Fruit fly (Drosophila melanogaster) Kc167 (cell line): Measurements from ENCODE around the gene VGlut.

Experiments
- Myc ChIP-seq: fragments of >200 bp; optimal IDR thresholded peaks from 2 replicates; lab custom pipeline; 2017; ENCODE audit warnings: missing external identifiers
- Sin3A ChIP-seq: fragments of >200 bp; optimal IDR thresholded peaks from 2 replicates; lab custom pipeline; 2018; ENCODE audit warnings: missing external identifiers
- h ChIP-seq: fragments of >200 bp; optimal IDR thresholded peaks from 3 replicates; lab custom pipeline; 2018; ENCODE audit warnings: missing external identifiers
- insv ChIP-seq: fragments of >200 bp; optimal IDR thresholded peaks from 3 replicates; lab custom pipeline; 2018; ENCODE audit warnings: missing external identifiers
- psq ChIP-seq: fragments of >200 bp; optimal IDR thresholded peaks from 2 replicates; lab custom pipeline; 2017; ENCODE audit warnings: missing external identifiers
- ttk ChIP-seq: sonication (Bioruptor generic); optimal IDR thresholded peaks from 2 replicates; lab custom pipeline; 2017; ENCODE audit warnings: missing external identifiers

The VGlut gene

dm6 chr2L:2429588-2429987, 29.5 kb downstream of the VGlut start:
- no peak for TF ChIP-seq h (lab: Kevin White, UChicago)

DNA sequence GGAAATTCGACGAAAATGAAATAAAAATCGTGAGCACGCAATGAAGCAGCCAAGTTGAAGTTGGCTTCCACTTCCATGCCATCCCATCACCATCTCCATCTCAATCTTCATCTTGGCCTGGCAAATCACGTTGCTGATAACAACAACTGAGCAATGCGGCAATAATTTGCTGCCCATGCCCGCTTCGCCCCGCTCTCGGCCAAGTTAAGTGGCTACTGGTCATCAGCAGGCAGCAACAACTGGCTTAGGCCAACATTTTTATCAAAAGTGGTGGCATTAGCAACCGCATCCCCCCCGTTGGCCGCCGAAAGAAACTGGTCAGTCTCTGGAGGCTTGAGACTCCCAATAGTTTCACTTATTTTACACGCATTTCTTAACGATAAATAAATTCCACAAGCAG, 30.2 kb downstream of the VGlut start:
- TF ChIP-seq h (lab: Kevin White, UChicago) (no peak), ttk (lab: Kevin White, UChicago) (no peak), Sin3A (lab: Kevin White, UChicago) (no peak), insv (lab: Kevin White, UChicago) (no peak), Myc (no peak), psq (lab: Kevin White, UChicago) (no peak)

dm6 chr2L:2432809-2433493, 32.9 kb downstream of the VGlut start:
- no peak for TF ChIP-seq psq (lab: Kevin White, UChicago)
- TF ChIP-seq Myc, result no peak
- TF ChIP-seq insv (lab: Kevin White, UChicago), result no peak
- TF ChIP-seq ttk (lab: Kevin White, UChicago), result no peak
- no peak for TF ChIP-seq h (lab: Kevin White, UChicago)
- no peak for TF ChIP-seq Sin3A (lab: Kevin White, UChicago)

dm6 chr2L:2433494-2434054, 33.5 kb downstream of the VGlut start:
- no peak for TF ChIP-seq Sin3A (lab: Kevin White, UChicago)
- TF ChIP-seq psq (lab: Kevin White, UChicago), result no peak
- no peak for TF ChIP-seq insv (lab: Kevin White, UChicago)
- TF ChIP-seq ttk (lab: Kevin White, UChicago), result no peak
- no peak for TF ChIP-seq Myc
- no peak for TF ChIP-seq h (lab: Kevin White, UChicago)

DNA sequence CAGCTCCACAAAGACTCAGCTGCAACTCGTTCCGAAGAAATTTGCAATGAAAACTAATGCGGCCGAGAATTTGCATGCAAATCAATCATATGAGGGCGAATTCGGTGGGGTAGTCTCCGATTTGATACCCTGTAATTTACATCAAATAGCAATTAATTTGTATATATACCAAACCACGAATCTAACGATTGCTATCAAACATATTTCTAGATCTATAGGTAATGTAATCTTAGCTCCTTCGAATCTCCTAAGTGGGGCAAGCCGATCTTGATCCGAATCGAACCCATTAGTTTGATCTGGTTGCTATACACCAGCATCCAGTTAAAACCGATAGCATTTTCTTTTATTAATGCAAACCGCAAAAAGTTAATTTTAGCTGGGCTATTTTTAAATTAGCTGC, 34.1 kb downstream of the VGlut start:
- TF ChIP-seq h (lab: Kevin White, UChicago) (no peak), psq (lab: Kevin White, UChicago) (no peak), ttk (lab: Kevin White, UChicago) (no peak), insv (lab: Kevin White, UChicago) (no peak), Myc (no peak), Sin3A (lab: Kevin White, UChicago) (no peak)

- TF ChIP-seq h (lab: Kevin White, UChicago) (no peak), Sin3A (lab: Kevin White, UChicago) (no peak), insv (lab: Kevin White, UChicago) (no peak), Myc (no peak), ttk (lab: Kevin White, UChicago) (no peak), psq (lab: Kevin White, UChicago) (no peak)
These were observed 36.2 kb downstream of the VGlut start for dm6 chr2L:2436258-2436657.

dm6 chr2L:2438640-2439276, 38.7 kb downstream of the VGlut start:
- TF ChIP-seq ttk (lab: Kevin White, UChicago), result no peak
- TF ChIP-seq h (lab: Kevin White, UChicago), result no peak
- TF ChIP-seq Myc, result no peak
- no peak for TF ChIP-seq insv (lab: Kevin White, UChicago)
- no peak for TF ChIP-seq psq (lab: Kevin White, UChicago)
- TF ChIP-seq Sin3A (lab: Kevin White, UChicago), result no peak

- TF ChIP-seq h (lab: Kevin White, UChicago) (no peak), Myc (no peak), Sin3A (lab: Kevin White, UChicago) (no peak), ttk (lab: Kevin White, UChicago) (no peak), psq (lab: Kevin White, UChicago) (no peak), insv (lab: Kevin White, UChicago) (no peak)
These were observed 48.4 kb downstream of the VGlut start for dm6 chr2L:2448514-2448913.

- TF ChIP-seq ttk (lab: Kevin White, UChicago), result no peak
- no peak for TF ChIP-seq Sin3A (lab: Kevin White, UChicago)
- TF ChIP-seq insv (lab: Kevin White, UChicago), result no peak
- TF ChIP-seq psq (lab: Kevin White, UChicago), result no peak
- no peak for TF ChIP-seq Myc
- TF ChIP-seq h (lab: Kevin White, UChicago), result no peak
These were observed 49.6 kb downstream of the VGlut start for dm6 chr2L:2449665-2450064.

DNA sequence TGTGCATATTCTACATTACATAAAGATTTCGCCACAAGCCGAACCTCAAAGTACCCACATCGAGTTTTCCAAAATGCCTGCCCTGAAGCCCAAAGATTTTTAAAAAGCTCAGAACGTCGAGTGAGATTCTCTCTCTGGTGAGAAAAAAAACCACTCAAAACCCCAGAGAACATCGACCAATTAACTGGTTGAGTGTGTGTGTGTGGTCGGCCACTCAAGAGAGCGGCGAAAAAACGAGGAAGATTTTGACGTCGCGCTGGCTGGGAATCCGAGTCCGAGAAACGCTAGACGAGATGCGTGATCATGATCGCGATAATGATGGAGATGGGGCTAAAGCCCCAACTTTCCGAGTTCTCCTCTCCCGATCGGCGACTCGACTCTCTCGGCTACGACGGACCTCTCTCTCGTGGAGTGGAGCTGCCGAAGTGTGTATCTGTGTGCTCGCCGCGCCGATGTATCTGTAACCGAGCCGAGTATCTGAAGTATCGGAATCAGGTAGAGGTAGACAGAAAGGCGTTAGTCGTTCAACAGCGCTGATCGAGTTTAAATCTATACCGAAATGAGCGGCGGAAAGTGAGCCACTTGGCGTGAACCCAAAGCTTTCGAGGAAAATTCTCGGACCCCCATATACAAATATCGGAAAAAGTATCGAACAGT, 50.8 kb downstream of the VGlut start:
- no peak for TF ChIP-seq psq (lab: Kevin White, UChicago)
- no peak for TF ChIP-seq insv (lab: Kevin White, UChicago)
- TF ChIP-seq h (lab: Kevin White, UChicago), result no peak
- TF ChIP-seq ttk (lab: Kevin White, UChicago), result no peak
- TF ChIP-seq Sin3A (lab: Kevin White, UChicago), result no peak
- TF ChIP-seq Myc, result no peak

DNA sequence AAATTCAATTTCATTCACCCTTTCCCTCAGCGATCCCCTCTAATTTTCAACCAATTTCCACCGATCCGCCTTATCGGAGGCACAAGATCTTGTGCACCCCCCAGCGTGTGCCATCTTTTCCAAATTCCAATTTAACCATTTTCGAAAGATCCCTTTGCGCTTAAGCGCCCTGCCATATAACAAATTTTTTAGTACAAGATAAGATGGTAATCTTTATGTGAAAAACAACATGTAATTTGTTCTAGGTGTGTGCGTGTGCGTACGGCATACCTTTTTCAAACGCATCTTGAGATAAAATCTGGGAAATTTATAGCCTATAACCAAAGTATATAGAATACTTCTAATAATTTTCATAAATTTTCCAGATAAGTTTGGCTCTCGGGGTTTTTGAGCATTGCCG, 53.7 kb downstream of the VGlut start:
- TF ChIP-seq ttk (lab: Kevin White, UChicago), result no peak
- TF ChIP-seq h (lab: Kevin White, UChicago), result no peak
- TF ChIP-seq Myc, result no peak
- TF ChIP-seq insv (lab: Kevin White, UChicago), result no peak
- no peak for TF ChIP-seq Sin3A (lab: Kevin White, UChicago)
- no peak for TF ChIP-seq psq (lab: Kevin White, UChicago)
